Fruit fly (Drosophila melanogaster) Kc167 (cell line): Measurements from ENCODE around the gene CG13698.

Experiments
- Sin3A ChIP-seq: fragments of >200 bp; optimal IDR thresholded peaks from 2 replicates; lab custom pipeline; 2018; ENCODE audit warnings: missing external identifiers
- h ChIP-seq: fragments of >200 bp; optimal IDR thresholded peaks from 3 replicates; lab custom pipeline; 2018; ENCODE audit warnings: missing external identifiers
- insv ChIP-seq: fragments of >200 bp; optimal IDR thresholded peaks from 3 replicates; lab custom pipeline; 2018; ENCODE audit warnings: missing external identifiers
- psq ChIP-seq: fragments of >200 bp; optimal IDR thresholded peaks from 2 replicates; lab custom pipeline; 2017; ENCODE audit warnings: missing external identifiers
- ttk ChIP-seq: sonication (Bioruptor generic); optimal IDR thresholded peaks from 2 replicates; lab custom pipeline; 2017; ENCODE audit warnings: missing external identifiers

DNA sequence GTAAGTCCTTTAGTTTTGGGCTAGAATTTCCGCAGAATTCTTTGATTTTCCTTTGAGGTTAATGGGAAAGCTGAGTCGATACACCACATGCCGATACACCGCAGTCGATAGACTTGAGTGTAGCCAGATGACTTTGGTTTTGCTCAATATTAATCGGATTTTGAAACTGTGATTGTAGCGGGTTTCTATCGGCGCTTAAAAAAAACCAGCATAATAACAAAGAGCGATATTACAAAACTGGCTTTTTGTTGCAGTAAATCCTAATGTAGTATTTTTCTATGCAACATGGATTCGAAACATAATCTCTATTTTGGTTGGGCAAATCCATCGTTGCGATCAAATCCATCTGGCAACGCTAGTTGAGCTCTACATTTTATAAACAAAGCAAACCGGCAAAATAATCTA is 3.5 kb upstream of the CG13698 start, which contains the start of the genes Polr3D and mus304:
- TF ChIP-seq Sin3A (lab: Kevin White, UChicago) (no peak), h (lab: Kevin White, UChicago) (no peak), ttk (lab: Kevin White, UChicago) (no peak), psq (lab: Kevin White, UChicago) (no peak), insv (lab: Kevin White, UChicago) (no peak)
